Fruit fly (Drosophila melanogaster): ENCODE measurements around the gene pns.

The pns gene

dm6 chr3L:1549634-1550071 is 12.7 kb downstream of the pns start:
- TF ChIP-seq tai (GFP tag; optimal IDR thresholded peaks at IDR 0.05), result no peak

dm6 chr3L:1550914-1551313 is 14.0 kb downstream of the pns start:
- no peak for TF ChIP-seq CG32264 (GFP tag; optimal IDR thresholded peaks at IDR 0.05)
- TF ChIP-seq GATAd (GFP tag; optimal IDR thresholded peaks at IDR 0.05), result no peak
- no peak for TF ChIP-seq Sp1 (GFP tag; optimal IDR thresholded peaks at IDR 0.05)
- TF ChIP-seq sv (GFP tag; optimal IDR thresholded peaks at IDR 0.05), result no peak
- TF ChIP-seq Dif (GFP tag; optimal IDR thresholded peaks at IDR 0.05; ENCODE audit: partially characterized antibody), result no peak
- TF ChIP-seq Dfd (GFP tag; optimal IDR thresholded peaks at IDR 0.05), result no peak
- no peak for TF ChIP-seq sage (GFP tag; optimal IDR thresholded peaks at IDR 0.05)
- no peak for TF ChIP-seq N (GFP tag; optimal IDR thresholded peaks at IDR 0.05)
- no peak for TF ChIP-seq tai (GFP tag; optimal IDR thresholded peaks at IDR 0.05)
- no peak for TF ChIP-seq Hnf4 (GFP tag; optimal IDR thresholded peaks at IDR 0.05)
- TF ChIP-seq woc (GFP tag; optimal IDR thresholded peaks at IDR 0.05), result no peak
- no peak for TF ChIP-seq HLH106 (tag; optimal IDR thresholded peaks at IDR 0.05)
- TF ChIP-seq dmrt93B (GFP tag; optimal IDR thresholded peaks at IDR 0.05), result no peak
- no peak for TF ChIP-seq dl (GFP tag; optimal IDR thresholded peaks at IDR 0.05; ENCODE audit: insufficient read depth in 1 of 2, partially characterized antibody in 2 of 2)
- TF ChIP-seq OdsH (GFP tag; optimal IDR thresholded peaks at IDR 0.05), result no peak

- TF ChIP-seq tai (GFP tag; optimal IDR thresholded peaks at IDR 0.05) (no peak), Hnf4 (GFP tag; optimal IDR thresholded peaks at IDR 0.05) (no peak), Rel (GFP tag; optimal IDR thresholded peaks at IDR 0.05) (no peak), Rel (tag; optimal IDR thresholded peaks at IDR 0.05) (no peak), dsf (GFP tag; optimal IDR thresholded peaks at IDR 0.05; ENCODE audit: borderline replicate concordance) (no peak), Hr83 (GFP tag; optimal IDR thresholded peaks at IDR 0.05; ENCODE audit: poor library complexity, severe bottlenecking) (no peak), br (GFP tag; optimal IDR thresholded peaks at IDR 0.05) (no peak)
Measured at dm6 chr3L:1553193-1553592, 16.3 kb downstream of the pns start, which contains the start of gene Pcyt2. Gene Pcyt2, plus strand, starts transcription at chr3L:1553493.

- TF ChIP-seq pan (optimal IDR thresholded peaks at IDR 0.05), result no peak
- TF ChIP-seq rgr (GFP tag; optimal IDR thresholded peaks at IDR 0.05), result peak; percentile 90
- peak; percentile 90 for TF ChIP-seq Hnf4 (GFP tag; optimal IDR thresholded peaks at IDR 0.05)
- TF ChIP-seq br (GFP tag; optimal IDR thresholded peaks at IDR 0.05), result peak; percentile 78
- no peak for TF ChIP-seq Dfd (GFP tag; optimal IDR thresholded peaks at IDR 0.05)
- TF ChIP-seq psq (GFP tag; optimal IDR thresholded peaks at IDR 0.05), result peak; percentile 84
- peak; percentile 31 for TF ChIP-seq Hr83 (GFP tag; optimal IDR thresholded peaks at IDR 0.05; ENCODE audit: poor library complexity, severe bottlenecking)
- TF ChIP-seq OdsH (GFP tag; optimal IDR thresholded peaks at IDR 0.05), result peak; percentile 88
- peak; percentile 92 for TF ChIP-seq sv (GFP tag; optimal IDR thresholded peaks at IDR 0.05)
- TF ChIP-seq foxo (GFP tag; optimal IDR thresholded peaks at IDR 0.05), result peak in 1 of 2 experiments; percentile 93
- TF ChIP-seq fru (GFP tag; optimal IDR thresholded peaks at IDR 0.05), result peak; percentile 80
- no peak for TF ChIP-seq tai (GFP tag; optimal IDR thresholded peaks at IDR 0.05)
- peak; percentile 87 for TF ChIP-seq Sp1 (GFP tag; optimal IDR thresholded peaks at IDR 0.05)
- peak; percentile 84 for TF ChIP-seq dmrt93B (GFP tag; optimal IDR thresholded peaks at IDR 0.05)
- peak; percentile 9 for TF ChIP-seq CG32264 (GFP tag; optimal IDR thresholded peaks at IDR 0.05)
- peak; percentile 61 for TF ChIP-seq GATAd (GFP tag; optimal IDR thresholded peaks at IDR 0.05)
- peak; percentile 61 for TF ChIP-seq Rel (GFP tag; optimal IDR thresholded peaks at IDR 0.05)
- TF ChIP-seq Rel (tag; optimal IDR thresholded peaks at IDR 0.05), result peak; percentile 66
- no peak for TF ChIP-seq Vsx2 (GFP tag; optimal IDR thresholded peaks at IDR 0.05; ENCODE audit: partially characterized antibody)
- TF ChIP-seq brk (GFP tag; optimal IDR thresholded peaks at IDR 0.05), result no peak
- no peak for TF ChIP-seq usp (GFP tag; optimal IDR thresholded peaks at IDR 0.05)
- peak; percentile 67 for TF ChIP-seq woc (GFP tag; optimal IDR thresholded peaks at IDR 0.05)
- peak; percentile 89 for TF ChIP-seq CG9705 (GFP tag; optimal IDR thresholded peaks at IDR 0.05)
- no peak for TF ChIP-seq Hr78 (GFP tag; optimal IDR thresholded peaks at IDR 0.05)
- no peak for TF ChIP-seq dsf (GFP tag; optimal IDR thresholded peaks at IDR 0.05; ENCODE audit: borderline replicate concordance)
- peak; percentile 92 for TF ChIP-seq HLH106 (tag; optimal IDR thresholded peaks at IDR 0.05)
- no peak for TF ChIP-seq sage (GFP tag; optimal IDR thresholded peaks at IDR 0.05)
- TF ChIP-seq h (GFP tag; optimal IDR thresholded peaks at IDR 0.05), result peak; percentile 90
- TF ChIP-seq ey (GFP tag; optimal IDR thresholded peaks at IDR 0.05), result peak; percentile 80
Measured at dm6 chr3L:1558178-1558788, 21.3 kb downstream of the pns start, which contains the start of the genes Pex10 and CG12099. Gene Pex10, plus strand, starts transcription at chr3L:1558228. Gene CG12099, minus strand, starts transcription at chr3L:1558484.

Measured in whole organism, wandering third instar larva.